Fruit fly (Drosophila melanogaster) ovary, adult (tissue): ENCODE results near the gene CG33669.
A peak's percentile ranks its signal among the peaks of the same experiment; 100 is the strongest.
"Not testable (repeated sequence)": the region's sequence is repeated elsewhere in the genome, so short reads cannot be mapped to it uniquely, and the experiment has no call there.

Experiments used
- CG17801 ChIP-seq: fragments of 200-800 bp; optimal IDR thresholded peaks from 2 replicates; lab custom pipeline; 2019; ENCODE audit warnings: missing biosample characterization, mild to moderate bottlenecking, missing genetic modification characterization, moderate library complexity; ENCODE audit not compliant: partially characterized antibody

Gene CG33669

DNA sequence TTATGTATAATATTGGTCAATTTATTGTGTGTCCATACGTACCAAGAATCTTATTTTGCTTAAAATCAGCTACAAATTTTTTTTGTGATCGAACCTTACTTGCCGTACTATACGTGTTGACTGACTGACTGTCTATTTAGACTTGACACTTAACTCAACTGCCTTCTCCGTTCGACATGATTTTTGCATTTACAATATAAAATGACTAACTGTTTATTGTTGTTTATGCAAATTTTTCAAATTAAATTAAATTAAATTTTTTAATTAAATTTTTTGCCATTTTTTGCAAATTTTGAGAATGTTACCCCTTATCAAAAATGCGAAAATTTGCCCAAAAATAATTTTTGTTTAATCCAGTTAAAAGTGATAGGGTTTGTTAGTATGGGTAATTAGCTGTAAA lies at the start of gene CG33669:
Gene CG33669, minus strand, starts transcription at position 101 of the 400 bp plus-strand sequence.
- TF ChIP-seq CG17801 (GFP tag; lab: Kevin White, UChicago): not testable (repeated sequence)

DNA sequence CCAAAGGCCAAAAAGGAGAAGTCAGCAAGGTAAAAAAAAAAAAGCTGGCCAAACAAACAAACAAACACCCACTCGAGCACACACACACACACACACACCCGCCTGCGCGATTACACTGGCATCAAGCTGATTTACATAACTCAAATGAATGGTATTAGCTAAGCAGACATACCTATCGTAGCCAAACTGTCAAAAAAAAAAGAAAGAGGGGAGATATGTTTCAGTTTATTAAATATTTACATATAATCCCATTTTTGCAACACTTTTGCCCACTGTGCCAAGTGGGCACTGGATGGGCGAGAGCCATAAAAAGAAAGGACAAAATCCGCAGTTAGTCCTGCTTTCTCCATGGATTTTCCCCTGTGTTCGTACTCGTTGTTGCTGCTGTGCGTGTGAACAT lies 39.6 kb upstream of the CG33669 start:
- no peak for TF ChIP-seq CG17801 (GFP tag; lab: Kevin White, UChicago)

DNA sequence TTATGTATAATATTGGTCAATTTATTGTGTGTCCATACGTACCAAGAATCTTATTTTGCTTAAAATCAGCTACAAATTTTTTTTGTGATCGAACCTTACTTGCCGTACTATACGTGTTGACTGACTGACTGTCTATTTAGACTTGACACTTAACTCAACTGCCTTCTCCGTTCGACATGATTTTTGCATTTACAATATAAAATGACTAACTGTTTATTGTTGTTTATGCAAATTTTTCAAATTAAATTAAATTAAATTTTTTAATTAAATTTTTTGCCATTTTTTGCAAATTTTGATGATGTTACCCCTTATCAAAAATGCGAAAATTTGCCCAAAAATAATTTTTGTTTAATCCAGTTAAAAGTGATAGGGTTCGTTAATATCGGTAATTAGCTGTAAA lies 19.4 kb upstream of the CG33669 start, which contains the start of gene CG33668:
Gene CG33668, minus strand, starts transcription at position 101 of the 400 bp plus-strand sequence.
- TF ChIP-seq CG17801 (GFP tag; lab: Kevin White, UChicago): not testable (repeated sequence)

DNA sequence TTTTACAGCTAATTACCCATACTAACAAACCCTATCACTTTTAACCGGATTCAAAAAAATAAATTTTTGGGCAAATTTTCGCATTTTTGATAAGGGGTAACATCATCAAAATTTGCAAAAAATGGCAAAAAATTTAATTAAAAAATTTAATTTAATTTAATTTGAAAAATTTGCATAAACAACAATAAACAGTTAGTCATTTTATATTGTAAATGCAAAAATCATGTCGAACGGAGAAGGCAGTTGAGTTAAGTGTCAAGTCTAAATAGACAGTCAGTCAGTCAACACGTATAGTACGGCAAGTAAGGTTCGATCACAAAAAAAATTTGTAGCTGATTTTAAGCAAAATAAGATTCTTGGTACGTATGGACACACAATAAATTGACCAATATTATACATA lies 16.0 kb downstream of the CG33669 start, which contains the start of gene CG33664:
Gene CG33664, plus strand, starts transcription at position 301 of the 400 bp plus-strand sequence.
- not testable (repeated sequence) for TF ChIP-seq CG17801 (GFP tag; lab: Kevin White, UChicago)

DNA sequence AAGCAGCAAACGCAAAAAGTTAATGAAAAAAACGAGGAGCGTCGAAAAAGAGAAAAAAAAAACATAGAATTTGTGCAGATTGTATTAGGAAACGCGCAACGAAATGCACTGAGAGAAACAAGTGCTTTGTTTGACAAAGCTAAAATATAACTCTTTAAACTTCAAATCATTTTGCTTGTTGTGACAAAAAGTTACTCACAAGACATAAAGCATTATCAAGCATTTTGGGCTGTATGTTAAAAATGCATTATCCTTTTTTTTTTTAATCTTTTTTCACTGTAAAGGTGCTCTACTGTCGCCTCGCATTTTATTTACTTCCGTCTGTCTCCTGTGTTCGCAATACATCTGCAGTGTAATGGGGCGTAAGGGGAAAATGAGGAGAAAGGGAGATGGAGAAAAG lies 23.2 kb downstream of the CG33669 start:
- no peak for TF ChIP-seq CG17801 (GFP tag; lab: Kevin White, UChicago)

DNA sequence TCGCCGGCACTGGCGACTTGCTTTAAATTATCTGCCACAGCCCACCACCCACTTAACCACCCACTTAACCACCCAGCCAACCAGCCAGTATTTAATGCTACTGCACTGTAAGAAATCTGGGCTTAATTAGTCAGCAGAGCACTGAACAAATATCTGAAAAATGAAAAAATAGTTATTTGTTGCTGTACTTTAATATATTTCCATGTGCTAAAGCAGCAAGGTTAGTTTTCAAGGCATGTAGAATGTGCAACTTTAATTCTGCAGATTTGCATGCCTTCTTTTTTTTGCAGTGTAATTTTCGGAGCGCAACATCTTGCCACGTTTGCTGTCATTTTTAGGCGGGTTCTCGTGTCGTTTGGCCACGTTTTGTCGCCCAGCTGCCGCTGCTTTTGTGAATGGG lies 24.3 kb downstream of the CG33669 start:
- TF ChIP-seq CG17801 (GFP tag; lab: Kevin White, UChicago): no peak

DNA sequence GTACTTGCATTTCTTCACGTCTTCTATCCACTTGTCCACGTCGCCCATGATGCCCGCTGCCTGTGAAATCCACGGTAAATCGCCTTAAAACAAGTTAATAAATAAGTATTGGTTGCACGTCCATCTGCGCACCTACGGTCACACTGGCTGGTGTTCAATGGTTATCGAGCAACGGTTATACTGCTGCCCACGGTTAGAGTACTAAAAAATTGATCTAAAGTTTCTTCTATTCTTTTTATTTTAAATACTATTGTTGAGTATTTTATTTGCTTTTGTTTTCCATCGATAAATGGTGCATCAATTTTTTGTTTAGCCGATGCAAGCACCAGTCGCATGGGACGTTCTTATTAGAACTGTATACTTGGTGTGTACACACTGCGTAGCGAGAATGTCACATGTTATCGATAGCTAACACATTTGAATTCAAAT lies 27.1 kb downstream of the CG33669 start, which contains the start of gene PpV:
Gene PpV, minus strand, starts transcription at position 147 of the 429 bp plus-strand sequence.
- TF ChIP-seq CG17801 (GFP tag; lab: Kevin White, UChicago): peak; percentile 95

DNA sequence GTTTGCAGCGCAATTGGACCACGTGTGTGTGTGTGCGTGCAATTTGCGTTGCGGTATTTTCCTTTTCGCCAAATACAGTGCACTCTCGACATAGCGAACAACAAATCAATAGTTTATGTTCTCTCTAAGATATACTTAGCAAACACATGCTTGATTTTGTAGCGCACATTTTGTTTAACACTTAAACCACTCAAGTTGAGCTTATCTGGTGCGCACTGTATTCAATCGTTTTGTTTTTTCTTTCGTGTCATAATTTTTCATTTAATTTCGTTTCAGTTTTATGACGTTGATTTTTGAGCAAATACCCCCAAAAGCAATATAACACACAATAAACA lies 33.6 kb downstream of the CG33669 start:
- peak; percentile 95 for TF ChIP-seq CG17801 (GFP tag; lab: Kevin White, UChicago)

DNA sequence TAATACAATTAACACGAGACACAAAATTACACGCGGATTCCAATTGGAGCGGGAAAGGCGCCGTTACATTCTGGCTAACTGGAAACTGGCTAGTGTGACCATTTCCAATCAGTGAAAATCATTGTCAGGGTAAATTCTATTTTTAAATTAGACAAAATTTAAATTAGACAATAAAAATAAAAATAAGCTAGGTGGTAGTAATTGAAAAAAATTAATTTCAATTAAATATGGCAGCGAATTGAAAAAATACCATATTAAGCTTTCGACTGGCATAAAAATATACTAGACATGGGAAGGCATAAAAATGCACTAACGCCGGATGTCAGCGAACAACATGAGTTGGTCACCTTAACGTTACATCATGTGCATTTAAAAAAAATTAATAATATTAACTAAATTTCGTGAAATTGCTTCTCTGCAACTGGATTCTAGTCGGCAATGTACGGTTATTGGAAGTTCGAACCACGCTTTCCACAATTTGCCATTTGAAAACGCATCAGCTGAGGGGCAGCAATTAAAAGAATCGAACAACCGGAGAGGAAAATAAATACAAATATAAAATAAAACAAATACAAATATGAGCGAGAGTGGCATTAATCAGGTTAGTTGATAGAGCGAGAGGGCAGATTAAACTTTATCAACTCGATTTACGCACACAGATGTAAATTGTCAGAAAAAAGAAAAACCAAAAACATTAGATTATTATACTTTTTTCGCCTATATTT lies 34.1 kb downstream of the CG33669 start, which contains the start of the genes swa and Marf:
Gene swa, minus strand, starts transcription at position 77 of the 725 bp plus-strand sequence.
Gene Marf, plus strand, starts transcription at position 318 of the 725 bp plus-strand sequence.
- no peak for TF ChIP-seq CG17801 (GFP tag; lab: Kevin White, UChicago)

DNA sequence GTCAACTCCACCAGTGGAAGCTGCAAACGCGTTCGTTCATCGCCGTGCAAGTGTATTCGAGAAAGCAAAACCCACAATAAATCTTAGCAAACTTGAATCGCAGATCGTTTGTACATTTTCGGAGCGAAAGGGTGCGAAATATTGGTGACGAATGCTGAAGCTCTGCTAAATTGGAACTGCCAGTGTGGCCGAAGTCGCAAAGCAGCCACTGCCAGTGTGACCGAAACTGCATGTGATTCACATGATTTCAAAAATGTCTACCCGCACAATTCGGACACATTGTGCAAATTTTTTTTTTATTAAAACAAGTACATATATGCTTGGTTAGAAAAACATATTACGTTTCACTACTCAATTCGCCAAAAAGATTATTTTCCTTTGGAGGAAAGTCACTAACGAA lies 38.7 kb downstream of the CG33669 start:
- TF ChIP-seq CG17801 (GFP tag; lab: Kevin White, UChicago): no peak

DNA sequence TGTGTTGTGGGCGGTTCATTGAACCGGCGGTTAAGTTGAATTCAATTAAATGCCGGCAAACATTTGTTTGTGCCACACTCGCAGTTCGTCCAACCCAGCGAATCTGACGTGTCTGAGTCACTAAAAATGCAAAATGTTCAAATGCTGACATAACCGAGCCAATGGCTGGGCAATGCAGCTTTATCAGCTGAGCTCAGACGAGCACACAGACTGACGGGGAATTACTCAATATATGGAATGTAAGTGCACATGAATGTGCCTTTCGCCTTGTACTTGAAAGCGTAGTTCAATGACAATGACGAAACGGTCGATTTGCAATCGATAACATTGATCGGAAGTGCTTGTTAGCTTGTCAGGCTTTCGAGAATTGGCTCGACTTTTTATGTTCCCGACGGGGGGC lies 41.7 kb downstream of the CG33669 start:
- TF ChIP-seq CG17801 (GFP tag; lab: Kevin White, UChicago): no peak

DNA sequence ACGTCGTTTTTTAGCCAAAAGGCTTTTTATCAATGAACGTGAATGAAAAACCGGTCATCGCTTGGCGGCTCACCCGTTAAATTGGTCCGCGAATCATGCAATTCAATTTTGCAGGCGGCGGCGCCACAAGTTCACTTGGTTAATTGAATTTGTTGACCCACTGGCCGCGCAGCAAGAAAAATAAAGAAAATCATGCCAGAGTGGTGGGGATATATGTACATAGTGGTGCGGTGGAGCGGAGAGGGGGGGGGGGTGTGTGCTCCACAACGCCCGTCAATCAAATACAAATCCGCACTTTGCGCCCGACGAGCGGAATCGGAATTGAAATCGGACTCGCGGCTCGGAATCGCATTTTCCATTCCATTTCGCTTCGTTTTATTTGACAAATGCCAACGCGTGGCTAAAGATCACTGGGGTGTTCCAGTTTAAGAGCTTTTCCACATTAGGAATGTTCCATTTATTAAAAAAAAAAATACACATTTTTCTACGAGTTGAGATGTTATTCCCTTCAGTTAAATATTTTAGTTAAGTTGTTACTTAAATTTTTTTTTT lies 42.4 kb downstream of the CG33669 start:
- TF ChIP-seq CG17801 (GFP tag; lab: Kevin White, UChicago): no peak

DNA sequence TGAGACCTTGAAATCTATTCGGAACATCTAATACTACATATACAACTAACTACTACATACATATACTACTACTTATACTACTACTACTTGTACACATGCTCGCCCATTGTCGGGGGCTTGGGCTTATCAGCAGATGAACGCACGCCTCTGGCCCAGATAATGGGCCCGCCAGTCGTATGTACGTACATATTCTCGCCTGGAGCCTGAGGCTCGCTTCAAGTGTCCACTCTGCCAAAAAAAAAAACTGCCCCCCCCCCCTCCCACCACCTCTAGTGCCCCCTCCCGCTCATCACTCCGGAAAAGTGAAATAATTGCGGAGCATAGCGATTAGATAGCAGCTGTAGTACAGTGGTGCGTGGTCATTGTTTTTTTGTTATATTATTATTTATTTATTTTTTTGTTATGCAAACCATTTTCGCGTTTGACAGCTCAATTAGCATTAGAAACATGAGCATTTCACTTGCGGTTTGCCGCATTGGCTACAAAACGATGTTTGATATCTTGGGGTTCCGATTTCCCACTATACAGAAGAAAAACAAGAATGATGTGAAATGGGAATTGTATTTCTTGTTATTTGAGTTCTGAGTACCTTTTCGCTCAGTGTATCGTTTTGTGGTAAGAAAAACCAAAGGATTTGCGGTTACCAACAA lies 43.0 kb downstream of the CG33669 start:
- TF ChIP-seq CG17801 (GFP tag; lab: Kevin White, UChicago): no peak

DNA sequence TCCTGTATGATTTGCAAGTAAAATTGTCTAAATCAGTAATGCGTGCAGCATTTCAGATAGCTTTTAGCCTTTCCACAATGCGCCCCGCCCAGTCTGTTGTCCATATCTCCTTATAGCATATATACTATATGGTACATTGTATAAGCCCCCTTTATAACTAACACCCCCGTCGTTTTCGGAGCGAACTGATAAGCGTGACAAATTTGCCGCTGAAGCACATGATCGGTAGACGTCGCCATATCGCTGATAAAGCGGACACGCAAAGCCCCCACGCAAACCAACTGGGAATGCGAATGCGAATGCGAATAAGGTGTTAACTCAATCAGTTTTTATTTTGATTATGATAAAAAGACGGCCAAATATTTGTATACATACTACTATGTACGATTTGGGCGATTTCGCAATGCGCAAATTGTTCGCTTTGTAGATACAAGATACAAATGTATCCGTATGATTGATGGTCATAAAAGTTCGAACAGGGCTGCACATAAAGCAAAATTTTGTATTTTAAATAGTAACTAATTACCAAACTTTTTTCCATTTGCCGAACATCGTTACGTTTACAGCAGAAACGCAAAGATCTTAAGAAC lies 44.7 kb downstream of the CG33669 start:
- no peak for TF ChIP-seq CG17801 (GFP tag; lab: Kevin White, UChicago)

DNA sequence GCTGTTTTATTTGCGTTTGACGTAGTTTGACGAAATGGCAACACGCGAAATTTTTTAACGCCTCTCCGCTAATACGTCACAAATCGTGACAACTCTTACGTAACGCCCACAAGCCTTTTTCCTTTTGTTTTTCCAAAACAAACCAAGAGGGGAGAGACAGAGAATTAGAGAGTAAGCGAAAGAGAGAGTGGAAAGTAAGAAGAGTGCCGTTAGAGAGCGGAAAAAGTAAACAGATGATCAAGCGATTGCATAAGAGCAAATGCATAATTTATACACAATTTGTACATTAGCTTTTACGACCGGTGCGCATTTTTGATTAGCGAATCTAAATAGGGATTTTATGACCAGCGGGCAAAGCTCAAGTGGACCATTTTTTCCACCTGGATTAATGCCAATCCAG lies 45.7 kb downstream of the CG33669 start:
- no peak for TF ChIP-seq CG17801 (GFP tag; lab: Kevin White, UChicago)
